Fruit fly (Drosophila melanogaster) whole organism, embryonic: ENCODE measurements around the gene Reg-2.

Experiments
- Aef1 ChIP-seq: fragments of 200-800 bp; sonication (Bioruptor generic); IDR thresholded peaks from 3 replicates; pipeline ENCODE4 v1.3.6; 2022; ENCODE audit warnings: missing biosample characterization, missing genetic modification characterization
- CG1024 ChIP-seq: fragments of 200-800 bp; sonication (Bioruptor generic); IDR thresholded peaks from 2 replicates; pipeline ENCODE4 v1.3.6; 2022; ENCODE audit warnings: missing biosample characterization, missing genetic modification characterization
- CG10321 ChIP-seq: fragments of 200-800 bp; sonication (Bioruptor generic); IDR thresholded peaks from 2 replicates; pipeline ENCODE4 v1.3.6; 2022; ENCODE audit warnings: missing biosample characterization, missing genetic modification characterization
- CG10366 ChIP-seq: fragments of 200-800 bp; sonication (Bioruptor generic); IDR thresholded peaks from 2 replicates; pipeline ENCODE4 v1.3.6; 2022; ENCODE audit warnings: missing biosample characterization, missing genetic modification characterization
- CG11085 ChIP-seq: fragments of 200-800 bp; sonication (Bioruptor generic); IDR thresholded peaks from 2 replicates; pipeline ENCODE4 v1.3.6; 2022; ENCODE audit warnings: missing biosample characterization, missing genetic modification characterization
- CG11247 ChIP-seq: fragments of 200-800 bp; sonication (Bioruptor generic); IDR thresholded peaks from 2 replicates; pipeline ENCODE4 v1.3.6; 2022; ENCODE audit warnings: missing biosample characterization, missing genetic modification characterization
- CG11504 ChIP-seq: fragments of 200-800 bp; sonication (Bioruptor generic); optimal IDR thresholded peaks from 3 replicates; lab custom pipeline; 2019; ENCODE audit warnings: missing biosample characterization, mild to moderate bottlenecking, missing genetic modification characterization, moderate library complexity
- CG11696 ChIP-seq: fragments of 200-800 bp; sonication (Bioruptor generic); IDR thresholded peaks from 2 replicates; pipeline ENCODE4 v1.3.6; 2022; ENCODE audit warnings: missing biosample characterization, missing genetic modification characterization
- CG12236 ChIP-seq: fragments of 200-800 bp; sonication (Bioruptor generic); optimal IDR thresholded peaks from 2 replicates; lab custom pipeline; 2016; ENCODE audit warnings: missing biosample characterization, missing genetic modification characterization
- CG12769 ChIP-seq: fragments of 200-800 bp; sonication (Bioruptor generic); optimal IDR thresholded peaks from 2 replicates; lab custom pipeline; 2019; ENCODE audit warnings: missing biosample characterization, mild to moderate bottlenecking, missing genetic modification characterization, moderate library complexity
- CG13296 ChIP-seq: fragments of 200-800 bp; sonication (Bioruptor generic); optimal IDR thresholded peaks from 3 replicates; lab custom pipeline; 2018; ENCODE audit warnings: missing biosample characterization, mild to moderate bottlenecking, missing genetic modification characterization
- CG16813 ChIP-seq: fragments of 200-800 bp; sonication (Bioruptor generic); IDR thresholded peaks from 3 replicates; pipeline ENCODE4 v1.3.6; 2022; ENCODE audit warnings: missing biosample characterization, missing genetic modification characterization; ENCODE audit not compliant: partially characterized antibody
- CG17829 ChIP-seq: fragments of 200-800 bp; optimal IDR thresholded peaks from 2 replicates; lab custom pipeline; 2019; ENCODE audit warnings: missing biosample characterization, mild to moderate bottlenecking, missing genetic modification characterization, moderate library complexity
- CG2129 ChIP-seq: fragments of 200-800 bp; sonication (Bioruptor generic); IDR thresholded peaks from 2 replicates; pipeline ENCODE4 v1.3.6; 2022; ENCODE audit warnings: missing biosample characterization, missing genetic modification characterization; ENCODE audit not compliant: partially characterized antibody
- CG31224 ChIP-seq: fragments of 200-800 bp; sonication (Bioruptor generic); IDR thresholded peaks from 2 replicates; pipeline ENCODE4 v1.3.6; 2022; ENCODE audit warnings: missing biosample characterization, missing genetic modification characterization
- CG31365 ChIP-seq: fragments of 200-800 bp; sonication (Bioruptor generic); optimal IDR thresholded peaks from 2 replicates; lab custom pipeline; 2018; ENCODE audit warnings: missing biosample characterization, mild to moderate bottlenecking, missing genetic modification characterization
- CG4282 ChIP-seq: fragments of 200-800 bp; sonication (Bioruptor generic); optimal IDR thresholded peaks from 2 replicates; lab custom pipeline; 2016; ENCODE audit warnings: missing biosample characterization, missing genetic modification characterization
- CG4424 ChIP-seq: fragments of 200-800 bp; sonication (Bioruptor generic); optimal IDR thresholded peaks from 3 replicates; lab custom pipeline; 2016; ENCODE audit warnings: missing biosample characterization, missing genetic modification characterization
- CG6689 ChIP-seq: fragments of 200-800 bp; sonication (Bioruptor generic); IDR thresholded peaks from 2 replicates; pipeline ENCODE4 v1.3.6; 2022; ENCODE audit warnings: missing biosample characterization, missing genetic modification characterization
- CG7786 ChIP-seq: fragments of 200-800 bp; sonication (Bioruptor generic); optimal IDR thresholded peaks from 2 replicates; lab custom pipeline; 2016; ENCODE audit warnings: missing biosample characterization, missing genetic modification characterization
- CG8944 ChIP-seq: fragments of 200-800 bp; sonication (Bioruptor generic); optimal IDR thresholded peaks from 3 replicates; lab custom pipeline; 2016; ENCODE audit warnings: missing biosample characterization, missing genetic modification characterization
- CG9727 ChIP-seq: fragments of 200-800 bp; sonication (Bioruptor generic); optimal IDR thresholded peaks from 3 replicates; lab custom pipeline; 2017; ENCODE audit warnings: missing biosample characterization, mild to moderate bottlenecking, missing genetic modification characterization
- CG9797 ChIP-seq: fragments of 200-800 bp; sonication (Bioruptor generic); optimal IDR thresholded peaks from 3 replicates; lab custom pipeline; 2018; ENCODE audit warnings: missing biosample characterization, mild to moderate bottlenecking, missing genetic modification characterization
- CG9817 ChIP-seq: fragments of 200-800 bp; sonication (Bioruptor generic); optimal IDR thresholded peaks from 2 replicates; lab custom pipeline; 2018; ENCODE audit warnings: missing biosample characterization, mild to moderate bottlenecking, missing genetic modification characterization, moderate library complexity
- CkIIα-i1 ChIP-seq: fragments of 200-800 bp; sonication (Bioruptor generic); IDR thresholded peaks from 2 replicates; pipeline ENCODE4 v1.3.6; 2022; ENCODE audit warnings: missing biosample characterization, missing genetic modification characterization
- D19B ChIP-seq: fragments of 200-800 bp; sonication (Bioruptor generic); optimal IDR thresholded peaks from 2 replicates; lab custom pipeline; 2017; ENCODE audit warnings: missing biosample characterization, mild to moderate bottlenecking, missing genetic modification characterization
- Fer1 ChIP-seq: fragments of 200-800 bp; sonication (Bioruptor generic); optimal IDR thresholded peaks from 2 replicates; lab custom pipeline; 2017; ENCODE audit warnings: missing biosample characterization, mild to moderate bottlenecking, missing genetic modification characterization
- HHEX ChIP-seq: fragments of 200-800 bp; sonication (Bioruptor generic); optimal IDR thresholded peaks from 3 replicates; lab custom pipeline; 2017; ENCODE audit warnings: missing biosample characterization, mild to moderate bottlenecking, missing genetic modification characterization, missing genetic modification reagents
- Hmx ChIP-seq: fragments of 200-800 bp; sonication (Bioruptor generic); optimal IDR thresholded peaks from 2 replicates; lab custom pipeline; 2016; ENCODE audit warnings: missing biosample characterization, missing genetic modification characterization
- MESR4 ChIP-seq: fragments of 200-800 bp; sonication (Bioruptor generic); optimal IDR thresholded peaks from 2 replicates; lab custom pipeline; 2018; ENCODE audit warnings: missing biosample characterization, mild to moderate bottlenecking, missing genetic modification characterization, moderate library complexity
- Opbp ChIP-seq: fragments of 200-800 bp; sonication (Bioruptor generic); IDR thresholded peaks from 3 replicates; pipeline ENCODE4 v1.3.6; 2022; ENCODE audit warnings: missing biosample characterization, missing genetic modification characterization; ENCODE audit not compliant: partially characterized antibody
- Rx ChIP-seq: fragments of 200-800 bp; sonication (Bioruptor generic); IDR thresholded peaks from 2 replicates; pipeline ENCODE4 v1.3.6; 2022; ENCODE audit warnings: missing biosample characterization, missing genetic modification characterization
- Vsx1 ChIP-seq: fragments of 200-800 bp; sonication (Bioruptor generic); optimal IDR thresholded peaks from 2 replicates; lab custom pipeline; 2017; ENCODE audit warnings: missing biosample characterization, mild to moderate bottlenecking, missing genetic modification characterization, missing genetic modification reagents
- amos ChIP-seq: fragments of 200-800 bp; sonication (Bioruptor generic); IDR thresholded peaks from 2 replicates; pipeline ENCODE4 v1.3.6; 2022; ENCODE audit warnings: missing biosample characterization, missing genetic modification characterization; ENCODE audit not compliant: partially characterized antibody
- ato ChIP-seq: fragments of 200-800 bp; sonication (Bioruptor generic); IDR thresholded peaks from 2 replicates; pipeline ENCODE4 v1.3.6; 2022; ENCODE audit warnings: missing biosample characterization, missing genetic modification characterization; ENCODE audit not compliant: partially characterized antibody
- crp ChIP-seq, 2 experiments: fragments of 200-800 bp; sonication (Bioruptor generic); optimal IDR thresholded peaks; 2 replicates in 1 of 2; 3 replicates in 1 of 2; lab custom pipeline; 2017; ENCODE audit warnings: missing biosample characterization in 2 of 2, missing genetic modification characterization in 2 of 2, mild to moderate bottlenecking in 1 of 2, moderate library complexity in 1 of 2
- fu2 ChIP-seq: fragments of 200-800 bp; sonication (Bioruptor generic); optimal IDR thresholded peaks from 2 replicates; lab custom pipeline; 2016; ENCODE audit warnings: missing biosample characterization, missing genetic modification characterization
- gfzf ChIP-seq: fragments of 200-800 bp; sonication (Bioruptor generic); optimal IDR thresholded peaks from 2 replicates; lab custom pipeline; 2016; ENCODE audit warnings: missing biosample characterization, mild to moderate bottlenecking, missing genetic modification characterization, moderate library complexity
- grau ChIP-seq: fragments of 200-800 bp; optimal IDR thresholded peaks from 3 replicates; lab custom pipeline; 2019; ENCODE audit warnings: missing biosample characterization, mild to moderate bottlenecking, missing genetic modification characterization, moderate library complexity
- nerfin-2 ChIP-seq: fragments of 200-800 bp; sonication (Bioruptor generic); IDR thresholded peaks from 2 replicates; pipeline ENCODE4 v1.3.6; 2022; ENCODE audit warnings: missing biosample characterization, missing genetic modification characterization; ENCODE audit not compliant: partially characterized antibody
- nom ChIP-seq: fragments of 200-800 bp; sonication (Bioruptor generic); optimal IDR thresholded peaks from 2 replicates; lab custom pipeline; 2017; ENCODE audit warnings: missing biosample characterization, missing genetic modification characterization, mild to moderate bottlenecking, moderate library complexity, missing genetic modification reagents
- onecut ChIP-seq: fragments of 200-800 bp; sonication (Bioruptor generic); IDR thresholded peaks from 2 replicates; pipeline ENCODE4 v1.3.6; 2022; ENCODE audit warnings: missing biosample characterization, missing genetic modification characterization
- otp ChIP-seq: fragments of 200-800 bp; sonication (Bioruptor generic); IDR thresholded peaks from 3 replicates; pipeline ENCODE4, ENCODE4 v1.3.6; 2022; ENCODE audit warnings: missing biosample characterization, missing genetic modification characterization
- pho ChIP-seq: fragments of 200-800 bp; sonication (Bioruptor generic); optimal IDR thresholded peaks from 2 replicates; lab custom pipeline; 2016; ENCODE audit warnings: missing biosample characterization, missing genetic modification characterization
- pita ChIP-seq: fragments of 200-800 bp; sonication (Bioruptor generic); optimal IDR thresholded peaks from 2 replicates; lab custom pipeline; 2017; ENCODE audit warnings: missing biosample characterization, mild to moderate bottlenecking, missing genetic modification characterization
- pzg ChIP-seq: fragments of 200-800 bp; sonication (Bioruptor generic); optimal IDR thresholded peaks from 3 replicates; lab custom pipeline; 2018; ENCODE audit warnings: missing biosample characterization, mild to moderate bottlenecking, missing genetic modification characterization, moderate library complexity
- row ChIP-seq: fragments of 200-800 bp; sonication (Bioruptor generic); IDR thresholded peaks from 3 replicates; pipeline ENCODE4 v1.3.6; 2022; ENCODE audit warnings: missing biosample characterization, missing genetic modification characterization
- sisA ChIP-seq: fragments of 200-800 bp; sonication (Bioruptor generic); IDR thresholded peaks from 2 replicates; pipeline ENCODE4 v1.3.6; 2022; ENCODE audit warnings: missing biosample characterization, missing genetic modification characterization
- sna ChIP-seq: fragments of 200-800 bp; sonication (Bioruptor generic); IDR thresholded peaks from 2 replicates; pipeline ENCODE4 v1.3.6; 2022; ENCODE audit warnings: missing biosample characterization, missing genetic modification characterization; ENCODE audit not compliant: partially characterized antibody
- tup ChIP-seq: fragments of 200-800 bp; sonication (Bioruptor generic); optimal IDR thresholded peaks from 2 replicates; lab custom pipeline; 2016; ENCODE audit warnings: missing biosample characterization, mild to moderate bottlenecking, missing genetic modification characterization, moderate library complexity

Gene Reg-2

dm6 chr3L:652637-653036 is 46.3 kb upstream of the Reg-2 start, which contains the start of gene CG3402 (continued):
- no peak for TF ChIP-seq sisA (GFP tag; lab: Robert Waterston, UW)
- no peak for TF ChIP-seq fu2 (GFP tag; lab: Kevin White, UChicago)
- TF ChIP-seq CG9817 (tag; lab: Kevin White, UChicago), result no peak
- TF ChIP-seq CG4282 (GFP tag; lab: Kevin White, UChicago), result no peak
- no peak for TF ChIP-seq row
- no peak for TF ChIP-seq CG12236
- no peak for TF ChIP-seq CG11247 (GFP tag; lab: Robert Waterston, UW)
- no peak for TF ChIP-seq Rx (GFP tag; lab: Robert Waterston, UW)
- peak; percentile 7 for TF ChIP-seq Fer1 (GFP tag; lab: Kevin White, UChicago)
- no peak for TF ChIP-seq Vsx1 (GFP tag; lab: Kevin White, UChicago)
- no peak for TF ChIP-seq grau (tag; lab: Kevin White, UChicago)
- no peak for TF ChIP-seq pho (GFP tag; lab: Kevin White, UChicago)
- peak; percentile 68 for TF ChIP-seq CG16813
- TF ChIP-seq gfzf, result no peak
- TF ChIP-seq CG13296 (GFP tag; lab: Kevin White, UChicago), result no peak
- no peak for TF ChIP-seq tup (GFP tag; lab: Kevin White, UChicago)
- no peak for TF ChIP-seq CG9727 (GFP tag; lab: Kevin White, UChicago)
- peak; percentile 93 for TF ChIP-seq MESR4 (GFP tag; lab: Kevin White, UChicago)
- peak; percentile 74 for TF ChIP-seq amos (GFP tag; lab: Robert Waterston, UW)
- no peak for TF ChIP-seq D19B
- no peak for TF ChIP-seq CG11085 (GFP tag; lab: Robert Waterston, UW)
- no peak for TF ChIP-seq CG4424 (GFP tag; lab: Kevin White, UChicago)
- TF ChIP-seq nerfin-2 (GFP tag; lab: Robert Waterston, UW), result peak; percentile 53; the same call in 1 of the 2 replicates
- no peak for TF ChIP-seq otp
- TF ChIP-seq CG17829 (tag; lab: Kevin White, UChicago), result peak; percentile 14
- peak; percentile 94 for TF ChIP-seq CG11504 (tag; lab: Kevin White, UChicago)
- TF ChIP-seq CG1024 (GFP tag; lab: Robert Waterston, UW), result no peak
- no peak for TF ChIP-seq nom (GFP tag; lab: Kevin White, UChicago)
- TF ChIP-seq CG6689, result no peak
- TF ChIP-seq CG9797 (GFP tag; lab: Kevin White, UChicago), result no peak
- TF ChIP-seq CG12769 (tag; lab: Kevin White, UChicago), result peak; percentile 52
- TF ChIP-seq HHEX, result no peak
- TF ChIP-seq Aef1 (GFP tag; lab: Robert Waterston, UW), result no peak
- no peak for TF ChIP-seq CkIIα-i1 (GFP tag; lab: Robert Waterston, UW)
- TF ChIP-seq CG7786 (GFP tag; lab: Kevin White, UChicago), result no peak
- peak; percentile 67; the same call in 1 of the 2 replicates for TF ChIP-seq onecut (GFP tag; lab: Robert Waterston, UW)
- no peak for TF ChIP-seq pita
- TF ChIP-seq Hmx (GFP tag; lab: Kevin White, UChicago), result no peak
- TF ChIP-seq CG2129 (GFP tag; lab: Robert Waterston, UW), result 0 out of 2 replicates have a peak, but pooled peaks have one; percentile 18
- TF ChIP-seq CG11696 (GFP tag; lab: Robert Waterston, UW), result no peak
- peak; percentile 68; the same call in 2 of the 3 replicates for TF ChIP-seq Opbp (GFP tag; lab: Robert Waterston, UW)
- TF ChIP-seq crp (GFP tag; optimal IDR thresholded peaks at IDR 0.05; lab: Kevin White, UChicago), result peak in 1 of 2 experiments; percentile 40
- TF ChIP-seq sna, result peak; percentile 71
- no peak for TF ChIP-seq CG31365 (tag; lab: Kevin White, UChicago)
- TF ChIP-seq pzg (GFP tag; lab: Kevin White, UChicago), result peak; percentile 55
- no peak for TF ChIP-seq CG10321
- TF ChIP-seq ato (GFP tag; lab: Robert Waterston, UW), result 0 out of 2 replicates have a peak, but pooled peaks have one; percentile 21
- no peak for TF ChIP-seq CG31224
- no peak for TF ChIP-seq CG10366 (GFP tag; lab: Robert Waterston, UW)
- TF ChIP-seq CG8944 (GFP tag; lab: Kevin White, UChicago), result no peak
